Fruit fly (Drosophila melanogaster) whole organism, embryonic: ENCODE measurements around the gene ss.

Experiments
- Antp ChIP-seq: fragments of 200-800 bp; sonication (Bioruptor generic); optimal IDR thresholded peaks from 3 replicates; lab custom pipeline; 2016; ENCODE audit warnings: missing biosample characterization, missing genetic modification characterization
- CG12236 ChIP-seq: fragments of 200-800 bp; sonication (Bioruptor generic); optimal IDR thresholded peaks from 2 replicates; lab custom pipeline; 2016; ENCODE audit warnings: missing biosample characterization, missing genetic modification characterization
- CG12744 ChIP-seq: fragments of 200-800 bp; sonication (Bioruptor generic); optimal IDR thresholded peaks from 2 replicates; lab custom pipeline; 2016; ENCODE audit warnings: missing biosample characterization, missing genetic modification characterization
- CG13624 ChIP-seq: fragments of 200-800 bp; sonication (Bioruptor generic); optimal IDR thresholded peaks from 2 replicates; lab custom pipeline; 2016; ENCODE audit warnings: missing biosample characterization, missing genetic modification characterization
- CG14014 ChIP-seq: fragments of 200-800 bp; sonication (Bioruptor generic); IDR thresholded peaks from 2 replicates; pipeline ENCODE4 v1.3.6; 2022; ENCODE audit warnings: missing biosample characterization, missing genetic modification characterization
- CG15073 ChIP-seq: fragments of 200-800 bp; sonication (Bioruptor generic); optimal IDR thresholded peaks from 2 replicates; lab custom pipeline; 2016; ENCODE audit warnings: missing biosample characterization, missing genetic modification characterization
- CG17328 ChIP-seq: fragments of 200-800 bp; sonication (Bioruptor generic); IDR thresholded peaks from 2 replicates; pipeline ENCODE4 v1.3.6; 2022; ENCODE audit warnings: missing biosample characterization, missing genetic modification characterization
- CG17912 ChIP-seq: fragments of 200-800 bp; sonication (Bioruptor generic); optimal IDR thresholded peaks from 2 replicates; lab custom pipeline; 2018; ENCODE audit warnings: missing biosample characterization, mild to moderate bottlenecking, missing genetic modification characterization
- CG2712 ChIP-seq: fragments of 200-800 bp; optimal IDR thresholded peaks from 3 replicates; lab custom pipeline; 2019; ENCODE audit warnings: missing biosample characterization, mild to moderate bottlenecking, missing genetic modification characterization, moderate library complexity
- CG30403 ChIP-seq: fragments of 200-800 bp; sonication (Bioruptor generic); optimal IDR thresholded peaks from 3 replicates; lab custom pipeline; 2016; ENCODE audit warnings: missing biosample characterization, missing genetic modification characterization
- CG32767 ChIP-seq: fragments of 200-800 bp; sonication (Bioruptor generic); IDR thresholded peaks from 2 replicates; pipeline ENCODE4 v1.3.6; 2022; ENCODE audit warnings: missing biosample characterization, missing genetic modification characterization
- CG34422 ChIP-seq: fragments of 200-800 bp; sonication (Bioruptor generic); IDR thresholded peaks from 3 replicates; pipeline ENCODE4 v1.3.6; 2022; ENCODE audit warnings: missing biosample characterization, missing genetic modification characterization
- CG6813 ChIP-seq: fragments of 200-800 bp; sonication (Bioruptor generic); optimal IDR thresholded peaks from 2 replicates; lab custom pipeline; 2017; ENCODE audit warnings: missing biosample characterization, missing genetic modification characterization, mild to moderate bottlenecking, moderate library complexity, missing genetic modification reagents
- CG8944 ChIP-seq: fragments of 200-800 bp; sonication (Bioruptor generic); optimal IDR thresholded peaks from 3 replicates; lab custom pipeline; 2016; ENCODE audit warnings: missing biosample characterization, missing genetic modification characterization
- CG9727 ChIP-seq: fragments of 200-800 bp; sonication (Bioruptor generic); optimal IDR thresholded peaks from 3 replicates; lab custom pipeline; 2017; ENCODE audit warnings: missing biosample characterization, mild to moderate bottlenecking, missing genetic modification characterization
- CG9797 ChIP-seq: fragments of 200-800 bp; sonication (Bioruptor generic); optimal IDR thresholded peaks from 3 replicates; lab custom pipeline; 2018; ENCODE audit warnings: missing biosample characterization, mild to moderate bottlenecking, missing genetic modification characterization
- D19B ChIP-seq: fragments of 200-800 bp; sonication (Bioruptor generic); optimal IDR thresholded peaks from 2 replicates; lab custom pipeline; 2017; ENCODE audit warnings: missing biosample characterization, mild to moderate bottlenecking, missing genetic modification characterization
- Dek ChIP-seq: fragments of 200-800 bp; sonication (Bioruptor generic); optimal IDR thresholded peaks from 3 replicates; lab custom pipeline; 2019; ENCODE audit warnings: missing biosample characterization, mild to moderate bottlenecking, missing genetic modification characterization, moderate library complexity
- Dll ChIP-seq: fragments of 200-800 bp; sonication (Bioruptor generic); IDR thresholded peaks from 4 replicates; pipeline ENCODE4 v1.3.6; 2022; ENCODE audit warnings: missing biosample characterization, missing genetic modification characterization; ENCODE audit not compliant: partially characterized antibody
- ERR ChIP-seq: fragments of 200-800 bp; sonication (Bioruptor generic); optimal IDR thresholded peaks from 2 replicates; lab custom pipeline; 2016; ENCODE audit warnings: missing biosample characterization, missing genetic modification characterization
- Ets65A ChIP-seq: fragments of 200-800 bp; sonication (Bioruptor generic); peaks from one replicate; lab custom pipeline; 2016; ENCODE audit warnings: missing biosample characterization, missing genetic modification characterization
- HLH3B ChIP-seq: fragments of 200-800 bp; sonication (Bioruptor generic); IDR thresholded peaks from 2 replicates; pipeline ENCODE4 v1.3.6; 2022; ENCODE audit warnings: missing biosample characterization, missing genetic modification characterization
- Lhr ChIP-seq: fragments of 200-800 bp; sonication (Bioruptor generic); optimal IDR thresholded peaks from 3 replicates; lab custom pipeline; 2017; ENCODE audit warnings: mild to moderate bottlenecking, missing biosample characterization, missing genetic modification reagents, missing genetic modification characterization
- MBD-R2 ChIP-seq: fragments of 200-800 bp; sonication (Bioruptor generic); IDR thresholded peaks from 2 replicates; pipeline ENCODE4 v1.3.6; 2022; ENCODE audit warnings: missing biosample characterization, missing genetic modification characterization
- Myb ChIP-seq: fragments of 200-800 bp; sonication (Bioruptor generic); optimal IDR thresholded peaks from 2 replicates; lab custom pipeline; 2016; ENCODE audit warnings: missing biosample characterization, missing genetic modification characterization
- Nf-YB ChIP-seq: fragments of 200-800 bp; sonication (Bioruptor generic); optimal IDR thresholded peaks from 3 replicates; lab custom pipeline; 2019; ENCODE audit warnings: missing biosample characterization, mild to moderate bottlenecking, missing genetic modification characterization, moderate library complexity
- Nf-YC ChIP-seq: fragments of 200-800 bp; optimal IDR thresholded peaks from 3 replicates; lab custom pipeline; 2019; ENCODE audit warnings: missing biosample characterization, mild to moderate bottlenecking, missing genetic modification characterization, moderate library complexity
- NfI ChIP-seq: fragments of 200-800 bp; sonication (Bioruptor generic); optimal IDR thresholded peaks from 3 replicates; lab custom pipeline; 2018; ENCODE audit warnings: missing biosample characterization, mild to moderate bottlenecking, missing genetic modification characterization, moderate library complexity
- Oaz ChIP-seq: fragments of 200-800 bp; sonication (Bioruptor generic); IDR thresholded peaks from 2 replicates; pipeline ENCODE4 v1.3.6; 2022; ENCODE audit warnings: missing biosample characterization, missing genetic modification characterization
- Ssrp ChIP-seq: fragments of 200-800 bp; sonication (Bioruptor generic); optimal IDR thresholded peaks from 2 replicates; lab custom pipeline; 2018; ENCODE audit warnings: missing biosample characterization, mild to moderate bottlenecking, missing genetic modification characterization, moderate library complexity
- Xbp1 ChIP-seq: fragments of 200-800 bp; sonication (Bioruptor generic); optimal IDR thresholded peaks from 3 replicates; lab custom pipeline; 2016; ENCODE audit warnings: missing biosample characterization, mild to moderate bottlenecking, missing genetic modification characterization
- ac ChIP-seq: fragments of 200-800 bp; sonication (Bioruptor generic); optimal IDR thresholded peaks from 3 replicates; lab custom pipeline; 2017; ENCODE audit warnings: missing biosample characterization, mild to moderate bottlenecking, missing genetic modification characterization
- amos ChIP-seq: fragments of 200-800 bp; sonication (Bioruptor generic); IDR thresholded peaks from 2 replicates; pipeline ENCODE4 v1.3.6; 2022; ENCODE audit warnings: missing biosample characterization, missing genetic modification characterization; ENCODE audit not compliant: partially characterized antibody
- az2 ChIP-seq: fragments of 200-800 bp; sonication (Bioruptor generic); optimal IDR thresholded peaks from 3 replicates; lab custom pipeline; 2016; ENCODE audit warnings: missing biosample characterization, missing genetic modification characterization
- crc ChIP-seq: fragments of 200-800 bp; sonication (Bioruptor generic); optimal IDR thresholded peaks from 2 replicates; lab custom pipeline; 2016; ENCODE audit warnings: missing biosample characterization, missing genetic modification characterization
- dati ChIP-seq: fragments of 200-800 bp; sonication (Bioruptor generic); IDR thresholded peaks from 2 replicates; pipeline ENCODE4 v1.3.6; 2022; ENCODE audit warnings: missing biosample characterization, missing genetic modification characterization
- gce ChIP-seq: fragments of 200-800 bp; sonication (Bioruptor generic); IDR thresholded peaks from 3 replicates; pipeline ENCODE4 v1.3.6; 2022; ENCODE audit warnings: missing biosample characterization, missing genetic modification characterization
- gsb-n ChIP-seq: fragments of 200-800 bp; sonication (Bioruptor generic); optimal IDR thresholded peaks from 3 replicates; lab custom pipeline; 2018; ENCODE audit warnings: missing biosample characterization, mild to moderate bottlenecking, missing genetic modification characterization
- ham ChIP-seq: fragments of 200-800 bp; sonication (Bioruptor generic); IDR thresholded peaks from 2 replicates; pipeline ENCODE4 v1.3.6; 2022; ENCODE audit warnings: missing biosample characterization, missing genetic modification characterization
- ind ChIP-seq: fragments of 200-800 bp; sonication (Bioruptor generic); optimal IDR thresholded peaks from 3 replicates; lab custom pipeline; 2016; ENCODE audit warnings: missing biosample characterization, missing genetic modification characterization
- jing ChIP-seq: fragments of 200-800 bp; sonication (Bioruptor generic); optimal IDR thresholded peaks from 2 replicates; lab custom pipeline; 2018; ENCODE audit warnings: missing biosample characterization, mild to moderate bottlenecking, missing genetic modification characterization
- lab ChIP-seq: fragments of 200-800 bp; sonication (Bioruptor generic); optimal IDR thresholded peaks from 3 replicates; lab custom pipeline; 2017; ENCODE audit warnings: missing biosample characterization, missing genetic modification characterization, mild to moderate bottlenecking, moderate library complexity, missing genetic modification reagents
- nmo ChIP-seq: fragments of 200-800 bp; sonication (Bioruptor generic); optimal IDR thresholded peaks from 2 replicates; lab custom pipeline; 2018; ENCODE audit warnings: missing biosample characterization, mild to moderate bottlenecking, missing genetic modification characterization, moderate library complexity
- p53 ChIP-seq: fragments of 200-800 bp; sonication (Bioruptor generic); optimal IDR thresholded peaks from 2 replicates; lab custom pipeline; 2016; ENCODE audit warnings: missing biosample characterization, missing genetic modification characterization
- pzg ChIP-seq: fragments of 200-800 bp; sonication (Bioruptor generic); optimal IDR thresholded peaks from 3 replicates; lab custom pipeline; 2018; ENCODE audit warnings: missing biosample characterization, mild to moderate bottlenecking, missing genetic modification characterization, moderate library complexity
- sens-2 ChIP-seq: fragments of 200-800 bp; sonication (Bioruptor generic); IDR thresholded peaks from 2 replicates; pipeline ENCODE4 v1.3.6; 2022; ENCODE audit warnings: missing biosample characterization, missing genetic modification characterization
- sima ChIP-seq: fragments of 200-800 bp; sonication (Bioruptor generic); optimal IDR thresholded peaks from 2 replicates; lab custom pipeline; 2016; ENCODE audit warnings: missing biosample characterization, missing genetic modification characterization
- slou ChIP-seq: fragments of 200-800 bp; sonication (Bioruptor generic); optimal IDR thresholded peaks from 3 replicates; lab custom pipeline; 2016; ENCODE audit warnings: missing biosample characterization, missing genetic modification characterization
- trem ChIP-seq: fragments of 200-800 bp; optimal IDR thresholded peaks from 3 replicates; lab custom pipeline; 2019; ENCODE audit warnings: missing biosample characterization, mild to moderate bottlenecking, missing genetic modification characterization, moderate library complexity
- ttk ChIP-seq: fragments of 200-800 bp; sonication (Bioruptor generic); IDR thresholded peaks from 2 replicates; pipeline ENCODE4 v2.1.2; 2022; ENCODE audit warnings: missing biosample characterization, missing genetic modification characterization
- wek ChIP-seq: fragments of 200-800 bp; sonication (Bioruptor generic); optimal IDR thresholded peaks from 3 replicates; lab custom pipeline; 2018; ENCODE audit warnings: missing biosample characterization, mild to moderate bottlenecking, missing genetic modification characterization, moderate library complexity

Gene ss

DNA sequence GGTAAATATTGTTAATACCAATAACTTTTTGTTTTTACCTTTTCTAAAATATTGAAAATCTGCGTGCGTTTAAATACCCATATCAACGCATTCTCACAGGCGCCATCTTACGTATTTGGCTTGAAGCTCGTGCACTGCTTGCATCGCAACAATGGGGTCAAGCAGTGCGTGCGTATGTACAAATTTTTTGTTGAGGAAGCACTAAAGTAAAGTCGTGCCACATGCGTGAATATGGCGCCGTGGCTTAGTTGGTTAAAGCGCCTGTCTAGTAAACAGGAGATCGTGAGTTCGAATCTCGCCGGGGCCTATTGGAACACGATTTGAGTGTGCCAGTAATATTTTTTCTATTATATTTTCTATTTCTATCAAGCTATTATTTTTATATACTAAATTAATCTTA is 28.2 kb upstream of the ss start (continued):
- TF ChIP-seq ERR (GFP tag; lab: Kevin White, UChicago) (peak; percentile 9), az2 (peak; percentile 32), Myb (GFP tag; lab: Kevin White, UChicago) (peak; percentile 49), D19B (GFP tag; lab: Kevin White, UChicago) (no peak), CG30403 (GFP tag; lab: Kevin White, UChicago) (peak; percentile 28), Dll (peak; percentile 44; the same call in 1 of the 4 replicates), Nf-YC (tag; lab: Kevin White, UChicago) (peak; percentile 33), p53 (GFP tag; lab: Kevin White, UChicago) (peak; percentile 15), CG12236 (GFP tag; lab: Kevin White, UChicago) (peak; percentile 1), ind (GFP tag; lab: Kevin White, UChicago) (peak; percentile 11), CG32767 (GFP tag; lab: Robert Waterston, UW) (no peak), Antp (GFP tag; lab: Kevin White, UChicago) (peak; percentile 50), CG34422 (peak; percentile 32; the same call in 1 of the 3 replicates), MBD-R2 (GFP tag; lab: Robert Waterston, UW) (peak; percentile 38; the same call in 1 of the 2 replicates), NfI (GFP tag; lab: Kevin White, UChicago) (peak; percentile 50), dati (GFP tag; lab: Robert Waterston, UW) (no peak), CG9797 (no peak), Nf-YB (GFP tag; lab: Kevin White, UChicago) (peak; percentile 9), sens-2 (GFP tag; lab: Robert Waterston, UW) (no peak), Ssrp (no peak), Dek (tag; lab: Kevin White, UChicago) (peak; percentile 42), crc (GFP tag; lab: Kevin White, UChicago) (no peak), ttk (GFP tag; lab: Robert Waterston, UW) (peak; percentile 33; the same call in 1 of the 2 replicates), Ets65A (GFP tag; lab: Kevin White, UChicago) (peak; percentile 94), ham (GFP tag; lab: Robert Waterston, UW) (no peak), CG6813 (GFP tag; lab: Kevin White, UChicago) (no peak), Oaz (GFP tag; lab: Robert Waterston, UW) (no peak), lab (GFP tag; lab: Kevin White, UChicago) (peak; percentile 17), gsb-n (tag; lab: Kevin White, UChicago) (peak; percentile 27), CG13624 (GFP tag; lab: Kevin White, UChicago) (peak; percentile 54), Lhr (GFP tag; lab: Kevin White, UChicago) (peak; percentile 46), jing (no peak), CG17328 (GFP tag; lab: Robert Waterston, UW) (no peak), CG14014 (GFP tag; lab: Robert Waterston, UW) (no peak), CG9727 (no peak), gce (GFP tag; lab: Robert Waterston, UW) (peak; percentile 59; the same call in 1 of the 3 replicates), CG2712 (tag; lab: Kevin White, UChicago) (peak; percentile 61), HLH3B (GFP tag; lab: Robert Waterston, UW) (peak; percentile 59), CG8944 (GFP tag; lab: Kevin White, UChicago) (peak; percentile 13), CG12744 (GFP tag; lab: Kevin White, UChicago) (peak; percentile 46), slou (GFP tag; lab: Kevin White, UChicago) (no peak), Xbp1 (GFP tag; lab: Kevin White, UChicago) (peak; percentile 67), nmo (peak; percentile 40), pzg (GFP tag; lab: Kevin White, UChicago) (peak; percentile 10), CG15073 (GFP tag; lab: Kevin White, UChicago) (no peak), ac (GFP tag; lab: Kevin White, UChicago) (no peak), wek (peak; percentile 71), sima (GFP tag; lab: Kevin White, UChicago) (no peak), amos (peak; percentile 74), CG17912 (GFP tag; lab: Kevin White, UChicago) (peak; percentile 79), trem (peak; percentile 45)
